Worm (Caenorhabditis elegans) whole organism, late embryonic: ENCODE data around the gene twk-18.

Source experiments
- C38D4.7 ChIP-seq: fragments of 200-800 bp; sonication (Bioruptor generic); optimal IDR thresholded peaks from 2 replicates; lab custom pipeline; 2018; ENCODE audit warnings: mild to moderate bottlenecking, missing genetic modification characterization, moderate library complexity, missing compliant biosample characterization
- F13H6.1 ChIP-seq: sonication (generic microtip); optimal IDR thresholded peaks from 2 replicates; lab custom pipeline; 2016; ENCODE audit warnings: missing genetic modification characterization, missing compliant biosample characterization
- K02D7.2 ChIP-seq: sonication (generic microtip); optimal IDR thresholded peaks from 2 replicates; lab custom pipeline; 2017; ENCODE audit warnings: mild to moderate bottlenecking, missing genetic modification characterization, missing compliant biosample characterization
- K09A11.1 ChIP-seq: sonication (generic microtip); optimal IDR thresholded peaks from 2 replicates; lab custom pipeline; 2017; ENCODE audit warnings: antibody characterized with exemption, mild to moderate bottlenecking, missing genetic modification characterization, missing compliant biosample characterization; ENCODE audit not compliant: insufficient read depth
- Y22D7AL.16 ChIP-seq: sonication (generic microtip); optimal IDR thresholded peaks from 2 replicates; lab custom pipeline; 2016; ENCODE audit warnings: missing genetic modification characterization, missing compliant biosample characterization
- ama-1 ChIP-seq: fragments of 150-350 bp; optimal IDR thresholded peaks from 2 replicates; lab custom pipeline; 2014
- ceh-18 ChIP-seq: sonication (generic microtip); optimal IDR thresholded peaks from 2 replicates; lab custom pipeline; 2016; ENCODE audit warnings: missing genetic modification characterization, missing compliant biosample characterization
- ceh-19 ChIP-seq: fragments of 200-800 bp; sonication (Bioruptor generic); optimal IDR thresholded peaks from 2 replicates; lab custom pipeline; 2018; ENCODE audit warnings: mild to moderate bottlenecking, missing genetic modification characterization, missing compliant biosample characterization
- ceh-2 ChIP-seq: sonication (generic microtip); optimal IDR thresholded peaks from 2 replicates; lab custom pipeline; 2016; ENCODE audit warnings: missing genotype, missing genetic modification characterization, missing compliant biosample characterization
- ceh-22 ChIP-seq: sonication (generic microtip); optimal IDR thresholded peaks from 2 replicates; lab custom pipeline; 2017; ENCODE audit warnings: missing biosample characterization, missing genetic modification characterization
- ceh-24 ChIP-seq: sonication (generic microtip); optimal IDR thresholded peaks from 2 replicates; lab custom pipeline; 2016; ENCODE audit warnings: mild to moderate bottlenecking, missing genetic modification characterization, missing compliant biosample characterization
- ceh-30 ChIP-seq: fragments of 150-350 bp; optimal IDR thresholded peaks from 2 replicates; lab custom pipeline; 2014; ENCODE audit warnings: missing biosample characterization, missing genetic modification characterization
- ceh-31 ChIP-seq: sonication (generic microtip); optimal IDR thresholded peaks from 2 replicates; lab custom pipeline; 2016; ENCODE audit warnings: missing genetic modification characterization, missing compliant biosample characterization
- ceh-45 ChIP-seq: fragments of 200-800 bp; sonication (Bioruptor generic); IDR thresholded peaks from 2 replicates; pipeline ENCODE4 v1.3.6; 2022; ENCODE audit warnings: missing genetic modification reagents, missing genetic modification characterization, missing compliant biosample characterization
- ceh-48 ChIP-seq: sonication (generic microtip); optimal IDR thresholded peaks from 2 replicates; lab custom pipeline; 2016; ENCODE audit warnings: missing genetic modification characterization, inconsistent platforms, missing compliant biosample characterization
- ceh-6 ChIP-seq: fragments of 200-800 bp; sonication (Bioruptor generic); optimal IDR thresholded peaks from 2 replicates; lab custom pipeline; 2018; ENCODE audit warnings: mild to moderate bottlenecking, missing genetic modification characterization, missing compliant biosample characterization
- ceh-9 ChIP-seq: sonication (generic microtip); optimal IDR thresholded peaks from 2 replicates; lab custom pipeline; 2016; ENCODE audit warnings: mild to moderate bottlenecking, missing genetic modification characterization, inconsistent platforms, missing compliant biosample characterization
- che-1 ChIP-seq: sonication (generic microtip); optimal IDR thresholded peaks from 2 replicates; lab custom pipeline; 2016; ENCODE audit warnings: mild to moderate bottlenecking, missing genetic modification characterization, missing compliant biosample characterization
- dmd-4 ChIP-seq: sonication (generic microtip); optimal IDR thresholded peaks from 2 replicates; lab custom pipeline; 2016; ENCODE audit warnings: borderline replicate concordance, missing genetic modification characterization, missing compliant biosample characterization
- dve-1 ChIP-seq: sonication (generic microtip); optimal IDR thresholded peaks from 2 replicates; lab custom pipeline; 2017; ENCODE audit warnings: antibody characterized with exemption, mild to moderate bottlenecking, missing genetic modification characterization, missing compliant biosample characterization
- elt-4 ChIP-seq: sonication (generic microtip); optimal IDR thresholded peaks from 2 replicates; lab custom pipeline; 2016; ENCODE audit warnings: missing genetic modification characterization, missing compliant biosample characterization
- fax-1 ChIP-seq: sonication (generic microtip); optimal IDR thresholded peaks from 2 replicates; lab custom pipeline; 2016; ENCODE audit warnings: missing genotype, missing genetic modification characterization, missing compliant biosample characterization
- fkh-10 ChIP-seq: fragments of 150-350 bp; optimal IDR thresholded peaks from 2 replicates; lab custom pipeline; 2014; ENCODE audit warnings: missing biosample characterization, missing genetic modification reagents, missing genetic modification characterization
- gmeb-2 ChIP-seq: sonication (generic microtip); optimal IDR thresholded peaks from 2 replicates; lab custom pipeline; 2016; ENCODE audit warnings: missing genetic modification characterization, inconsistent platforms, missing compliant biosample characterization
- hlh-13 ChIP-seq: fragments of 200-800 bp; sonication (Bioruptor generic); optimal IDR thresholded peaks from 2 replicates; lab custom pipeline; 2018; ENCODE audit warnings: mild to moderate bottlenecking, missing genetic modification characterization, missing compliant biosample characterization
- hlh-15 ChIP-seq: sonication (generic microtip); optimal IDR thresholded peaks from 2 replicates; lab custom pipeline; 2016; ENCODE audit warnings: missing genetic modification characterization, missing compliant biosample characterization
- hlh-6 ChIP-seq: sonication (generic microtip); optimal IDR thresholded peaks from 2 replicates; lab custom pipeline; 2016; ENCODE audit warnings: missing genotype, missing genetic modification characterization, missing compliant biosample characterization
- hlh-8 ChIP-seq: sonication (generic microtip); optimal IDR thresholded peaks from 2 replicates; lab custom pipeline; 2016; ENCODE audit warnings: missing genotype, missing genetic modification characterization, missing compliant biosample characterization
- mec-3 ChIP-seq: sonication (generic microtip); optimal IDR thresholded peaks from 2 replicates; lab custom pipeline; 2016; ENCODE audit warnings: borderline replicate concordance, missing genetic modification characterization, missing compliant biosample characterization
- nhr-232 ChIP-seq: sonication (generic microtip); optimal IDR thresholded peaks from 2 replicates; lab custom pipeline; 2016; ENCODE audit warnings: missing genetic modification characterization, missing compliant biosample characterization
- odd-2 ChIP-seq: sonication (generic microtip); optimal IDR thresholded peaks from 2 replicates; lab custom pipeline; 2017; ENCODE audit warnings: antibody characterized with exemption, mild to moderate bottlenecking, missing genetic modification characterization, missing compliant biosample characterization
- pag-3 ChIP-seq: sonication (generic microtip); optimal IDR thresholded peaks from 2 replicates; lab custom pipeline; 2016; ENCODE audit warnings: missing compliant biosample characterization, missing genetic modification characterization, borderline replicate concordance
- pha-2 ChIP-seq: sonication (generic microtip); optimal IDR thresholded peaks from 2 replicates; lab custom pipeline; 2017; ENCODE audit warnings: mild to moderate bottlenecking, missing genetic modification characterization, missing compliant biosample characterization
- pha-4 ChIP-seq: fragments of 150-350 bp; optimal IDR thresholded peaks from 2 replicates; lab custom pipeline; 2018; ENCODE audit warnings: missing biosample characterization, missing genetic modification reagents, missing genetic modification characterization
- pros-1 ChIP-seq: fragments of 150-350 bp; optimal IDR thresholded peaks from 2 replicates; lab custom pipeline; 2014; ENCODE audit warnings: missing biosample characterization, missing genetic modification reagents, missing genetic modification characterization
- ref-2 ChIP-seq: sonication (generic microtip); optimal IDR thresholded peaks from 2 replicates; lab custom pipeline; 2016; ENCODE audit warnings: missing genetic modification characterization, missing compliant biosample characterization
- rnt-1 ChIP-seq: sonication (generic microtip); optimal IDR thresholded peaks from 2 replicates; lab custom pipeline; 2016; ENCODE audit warnings: missing genetic modification characterization, missing compliant biosample characterization
- sdc-2 ChIP-seq: sonication (generic microtip); optimal IDR thresholded peaks from 2 replicates; lab custom pipeline; 2016; ENCODE audit warnings: missing genotype, missing genetic modification characterization, missing compliant biosample characterization
- sox-2 ChIP-seq: fragments of 200-800 bp; sonication (Bioruptor generic); IDR thresholded peaks from 2 replicates; pipeline ENCODE4 v1.3.6; 2022; ENCODE audit warnings: missing genetic modification reagents, missing genetic modification characterization, missing compliant biosample characterization
- syd-9 ChIP-seq: sonication (generic microtip); optimal IDR thresholded peaks from 2 replicates; lab custom pipeline; 2016; ENCODE audit warnings: mild to moderate bottlenecking, missing genetic modification characterization, moderate library complexity, missing compliant biosample characterization
- ttx-3 ChIP-seq: sonication (generic microtip); optimal IDR thresholded peaks from 2 replicates; lab custom pipeline; 2016; ENCODE audit warnings: missing genetic modification reagents, missing genetic modification characterization, missing compliant biosample characterization
- unc-42 ChIP-seq: sonication (generic microtip); optimal IDR thresholded peaks from 2 replicates; lab custom pipeline; 2016; ENCODE audit warnings: missing genotype, missing genetic modification characterization, missing compliant biosample characterization
- unc-55 ChIP-seq: sonication (generic microtip); optimal IDR thresholded peaks from 2 replicates; lab custom pipeline; 2017; ENCODE audit warnings: missing biosample characterization, missing genetic modification reagents, missing genetic modification characterization
- zip-5 ChIP-seq: sonication (generic microtip); optimal IDR thresholded peaks from 2 replicates; lab custom pipeline; 2016; ENCODE audit warnings: missing genetic modification characterization, missing compliant biosample characterization
- ztf-16 ChIP-seq: sonication (generic microtip); optimal IDR thresholded peaks from 2 replicates; lab custom pipeline; 2017; ENCODE audit warnings: missing genetic modification characterization, missing compliant biosample characterization

Gene twk-18

ce11 chrX:8987828-8988227 is at the start of gene twk-18:
twk-18 (plus strand) TSS chrX:8988128.
- TF ChIP-seq dmd-4 (tag; lab: Kevin White, UChicago) (no peak), sdc-2 (tag; lab: Kevin White, UChicago) (no peak), odd-2 (tag; lab: Kevin White, UChicago) (no peak), ref-2 (tag; lab: Kevin White, UChicago) (no peak), ceh-2 (no peak)
- TF ChIP-seq, all 69 proteins: peak for 0

ce11 chrX:8939389-8939788 is 48.5 kb upstream of the twk-18 start:
- no peak for TF ChIP-seq C38D4.7 (GFP tag; lab: Kevin White, UChicago)
- TF ChIP-seq ceh-45 (GFP tag; lab: Robert Waterston, UW): no peak
- TF ChIP-seq ttx-3 (tag; lab: Kevin White, UChicago): no peak
- no peak for TF ChIP-seq dmd-4 (tag; lab: Kevin White, UChicago)
- no peak for TF ChIP-seq K09A11.1 (tag; lab: Kevin White, UChicago)
- no peak for TF ChIP-seq ceh-30 (tag; lab: Kevin White, UChicago)
- TF ChIP-seq ceh-24 (tag; lab: Kevin White, UChicago): no peak
- no peak for TF ChIP-seq pros-1 (tag; lab: Kevin White, UChicago)
- TF ChIP-seq mec-3 (tag; lab: Kevin White, UChicago): no peak
- no peak for TF ChIP-seq unc-55 (GFP tag; lab: Kevin White, UChicago)
- no peak for TF ChIP-seq fax-1
- no peak for TF ChIP-seq fkh-10 (GFP tag; lab: Kevin White, UChicago)
- no peak for TF ChIP-seq rnt-1 (tag; lab: Kevin White, UChicago)
- TF ChIP-seq odd-2 (tag; lab: Kevin White, UChicago): no peak

- TF ChIP-seq fax-1 (no peak), ceh-31 (tag; lab: Kevin White, UChicago) (no peak), hlh-15 (tag; lab: Kevin White, UChicago) (no peak)
Measured at ce11 chrX:8940059-8940458, 47.9 kb upstream of the twk-18 start, which contains the start of gene dylt-2. dylt-2 (minus strand) TSS chrX:8940159.

DNA sequence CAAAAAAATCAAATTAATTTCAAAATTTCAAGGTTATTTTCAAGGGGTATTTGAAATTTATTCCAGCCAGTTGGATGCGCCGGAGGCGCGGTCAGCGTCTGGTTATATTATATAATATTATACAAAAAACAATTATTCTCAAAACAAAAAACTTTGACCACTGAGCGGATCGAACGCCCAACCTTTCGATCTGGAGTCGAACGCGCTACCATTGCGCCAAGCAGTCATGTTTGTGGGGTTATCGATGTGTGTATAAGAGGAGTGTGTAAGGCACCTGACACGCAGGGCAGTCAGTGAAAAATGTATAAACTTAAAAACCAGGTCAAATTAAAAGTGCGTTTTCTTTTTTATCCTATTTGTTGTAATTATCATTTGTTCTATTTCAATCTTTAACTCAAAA is 43.9 kb upstream of the twk-18 start:
- TF ChIP-seq ceh-9 (tag; lab: Kevin White, UChicago) (no peak), unc-55 (GFP tag; lab: Kevin White, UChicago) (no peak), K02D7.2 (tag; lab: Kevin White, UChicago) (no peak), ceh-6 (no peak), elt-4 (tag; lab: Kevin White, UChicago) (no peak), hlh-8 (no peak), ceh-22 (tag; lab: Kevin White, UChicago) (no peak), ceh-48 (tag; lab: Kevin White, UChicago) (no peak), ceh-19 (no peak), unc-42 (tag; lab: Kevin White, UChicago) (no peak), hlh-6 (tag; lab: Kevin White, UChicago) (no peak), nhr-232 (tag; lab: Kevin White, UChicago) (no peak), dve-1 (tag; lab: Kevin White, UChicago) (no peak), ref-2 (tag; lab: Kevin White, UChicago) (no peak), fax-1 (no peak), Y22D7AL.16 (tag; lab: Kevin White, UChicago) (no peak), sox-2 (GFP tag; lab: Robert Waterston, UW) (no peak), C38D4.7 (GFP tag; lab: Kevin White, UChicago) (peak; percentile 23), hlh-15 (tag; lab: Kevin White, UChicago) (no peak), pros-1 (tag; lab: Kevin White, UChicago) (no peak), zip-5 (tag; lab: Kevin White, UChicago) (no peak), hlh-13 (no peak), F13H6.1 (tag; lab: Kevin White, UChicago) (no peak), mec-3 (tag; lab: Kevin White, UChicago) (no peak), syd-9 (tag; lab: Kevin White, UChicago) (no peak), gmeb-2 (tag; lab: Kevin White, UChicago) (peak; percentile 25), pag-3 (tag; lab: Kevin White, UChicago) (no peak), ama-1 (lab: Kevin White, UChicago) (no peak), ztf-16 (tag; lab: Kevin White, UChicago) (no peak), ceh-18 (tag; lab: Kevin White, UChicago) (no peak), odd-2 (tag; lab: Kevin White, UChicago) (no peak), che-1 (peak; percentile 44), pha-4 (tag; lab: Kevin White, UChicago) (no peak), rnt-1 (tag; lab: Kevin White, UChicago) (no peak), K09A11.1 (tag; lab: Kevin White, UChicago) (no peak), ceh-45 (GFP tag; lab: Robert Waterston, UW) (no peak), pha-2 (peak; percentile 1)
